Fruit fly (Drosophila melanogaster) Kc167 (cell line): Measurements from ENCODE around the gene CG31883.

ENCODE experiments used
- Sin3A ChIP-seq: fragments of >200 bp; optimal IDR thresholded peaks from 2 replicates; lab custom pipeline; 2018; ENCODE audit warnings: missing external identifiers
- h ChIP-seq: fragments of >200 bp; optimal IDR thresholded peaks from 3 replicates; lab custom pipeline; 2018; ENCODE audit warnings: missing external identifiers
- insv ChIP-seq: fragments of >200 bp; optimal IDR thresholded peaks from 3 replicates; lab custom pipeline; 2018; ENCODE audit warnings: missing external identifiers
- psq ChIP-seq: fragments of >200 bp; optimal IDR thresholded peaks from 2 replicates; lab custom pipeline; 2017; ENCODE audit warnings: missing external identifiers
- ttk ChIP-seq: sonication (Bioruptor generic); optimal IDR thresholded peaks from 2 replicates; lab custom pipeline; 2017; ENCODE audit warnings: missing external identifiers

dm6 chr2L:9557858-9558257 lies 29.5 kb downstream of the CG31883 start:
- no peak for TF ChIP-seq h (lab: Kevin White, UChicago)
- TF ChIP-seq psq, result no peak
- TF ChIP-seq insv (lab: Kevin White, UChicago), result no peak
- TF ChIP-seq ttk (lab: Kevin White, UChicago), result no peak
- TF ChIP-seq Sin3A (lab: Kevin White, UChicago), result no peak
